Fruit fly (Drosophila melanogaster) whole organism, embryonic: Measurements from ENCODE around the gene Ku80.

ENCODE experiments used
- Bdp1 ChIP-seq: fragments of 200-800 bp; sonication (Bioruptor generic); optimal IDR thresholded peaks from 3 replicates; lab custom pipeline; 2016; ENCODE audit warnings: missing biosample characterization, missing genetic modification characterization
- CG10209 ChIP-seq: fragments of 200-800 bp; sonication (Bioruptor generic); optimal IDR thresholded peaks from 3 replicates; lab custom pipeline; 2017; ENCODE audit warnings: missing biosample characterization, mild to moderate bottlenecking, missing genetic modification characterization, missing genetic modification reagents
- CG10267 ChIP-seq: fragments of 200-800 bp; sonication (Bioruptor generic); optimal IDR thresholded peaks from 2 replicates; lab custom pipeline; 2018; ENCODE audit warnings: missing biosample characterization, mild to moderate bottlenecking, missing genetic modification characterization, moderate library complexity
- CG10462 ChIP-seq: fragments of 200-800 bp; sonication (Bioruptor generic); optimal IDR thresholded peaks from 2 replicates; lab custom pipeline; 2016; ENCODE audit warnings: missing biosample characterization, missing genetic modification characterization
- CG11085 ChIP-seq: fragments of 200-800 bp; sonication (Bioruptor generic); IDR thresholded peaks from 2 replicates; pipeline ENCODE4 v1.3.6; 2022; ENCODE audit warnings: missing biosample characterization, missing genetic modification characterization
- CG11247 ChIP-seq: fragments of 200-800 bp; sonication (Bioruptor generic); IDR thresholded peaks from 2 replicates; pipeline ENCODE4 v1.3.6; 2022; ENCODE audit warnings: missing biosample characterization, missing genetic modification characterization
- CG14441 ChIP-seq: fragments of 200-800 bp; sonication (Bioruptor generic); IDR thresholded peaks from 2 replicates; pipeline ENCODE4 v1.3.6; 2022; ENCODE audit warnings: missing biosample characterization, missing genetic modification characterization
- CG15514 ChIP-seq: fragments of 200-800 bp; sonication (Bioruptor generic); optimal IDR thresholded peaks from 3 replicates; lab custom pipeline; 2017; ENCODE audit warnings: missing biosample characterization, missing genetic modification characterization, mild to moderate bottlenecking, moderate library complexity, missing genetic modification reagents
- CG15696 ChIP-seq: fragments of 200-800 bp; sonication (Bioruptor generic); optimal IDR thresholded peaks from 2 replicates; lab custom pipeline; 2019; ENCODE audit warnings: missing biosample characterization, mild to moderate bottlenecking, missing genetic modification characterization, moderate library complexity
- CG17802 ChIP-seq: fragments of 200-800 bp; sonication (Bioruptor generic); optimal IDR thresholded peaks from 2 replicates; lab custom pipeline; 2018; ENCODE audit warnings: missing biosample characterization, mild to moderate bottlenecking, missing genetic modification characterization, moderate library complexity
- CG30403 ChIP-seq: fragments of 200-800 bp; sonication (Bioruptor generic); optimal IDR thresholded peaks from 3 replicates; lab custom pipeline; 2016; ENCODE audit warnings: missing biosample characterization, missing genetic modification characterization
- CG31388 ChIP-seq: fragments of 200-800 bp; sonication (Bioruptor generic); optimal IDR thresholded peaks from 2 replicates; lab custom pipeline; 2016; ENCODE audit warnings: missing biosample characterization, missing genetic modification characterization
- CG3281 ChIP-seq: fragments of 200-800 bp; sonication (Bioruptor generic); optimal IDR thresholded peaks from 3 replicates; lab custom pipeline; 2017; ENCODE audit warnings: missing biosample characterization, mild to moderate bottlenecking, missing genetic modification characterization
- CG33213 ChIP-seq: fragments of 200-800 bp; sonication (Bioruptor generic); optimal IDR thresholded peaks from 3 replicates; lab custom pipeline; 2016; ENCODE audit warnings: missing biosample characterization, missing genetic modification characterization
- CG4707 ChIP-seq: fragments of 200-800 bp; sonication (Bioruptor generic); optimal IDR thresholded peaks from 2 replicates; lab custom pipeline; 2018; ENCODE audit warnings: missing biosample characterization, mild to moderate bottlenecking, missing genetic modification characterization, moderate library complexity
- CG6254 ChIP-seq: fragments of 200-800 bp; sonication (Bioruptor generic); optimal IDR thresholded peaks from 3 replicates; lab custom pipeline; 2017; ENCODE audit warnings: mild to moderate bottlenecking, missing biosample characterization, missing genetic modification reagents, missing genetic modification characterization
- CG6654 ChIP-seq: fragments of 200-800 bp; sonication (Bioruptor generic); optimal IDR thresholded peaks from 2 replicates; lab custom pipeline; 2017; ENCODE audit warnings: missing biosample characterization, mild to moderate bottlenecking, missing genetic modification characterization
- CG7271 ChIP-seq: fragments of 200-800 bp; sonication (Bioruptor generic); optimal IDR thresholded peaks from 2 replicates; lab custom pipeline; 2018; ENCODE audit warnings: missing biosample characterization, mild to moderate bottlenecking, missing genetic modification characterization, moderate library complexity
- CG7745 ChIP-seq: fragments of 200-800 bp; sonication (Bioruptor generic); optimal IDR thresholded peaks from 2 replicates; lab custom pipeline; 2018; ENCODE audit warnings: missing biosample characterization, mild to moderate bottlenecking, missing genetic modification characterization, moderate library complexity
- CG8388 ChIP-seq: fragments of 200-800 bp; sonication (Bioruptor generic); optimal IDR thresholded peaks from 2 replicates; lab custom pipeline; 2019; ENCODE audit warnings: missing biosample characterization, mild to moderate bottlenecking, missing genetic modification characterization, moderate library complexity
- Chrac-16 ChIP-seq: fragments of 200-800 bp; sonication (Bioruptor generic); optimal IDR thresholded peaks from 3 replicates; lab custom pipeline; 2016; ENCODE audit warnings: missing biosample characterization, missing genetic modification characterization
- CkIIα-i1 ChIP-seq: fragments of 200-800 bp; sonication (Bioruptor generic); IDR thresholded peaks from 2 replicates; pipeline ENCODE4 v1.3.6; 2022; ENCODE audit warnings: missing biosample characterization, missing genetic modification characterization
- Dbx ChIP-seq: fragments of 200-800 bp; sonication (Bioruptor generic); IDR thresholded peaks from 3 replicates; pipeline ENCODE4 v1.3.6; 2022; ENCODE audit warnings: missing biosample characterization, missing genetic modification characterization
- Eip74EF ChIP-seq, 2 experiments: fragments of 200-800 bp in 1 of 2; fragments of >200 bp in 1 of 2; sonication (Bioruptor generic) in 1 of 2; optimal IDR thresholded peaks; 2 replicates each; lab custom pipeline; 2017 to 2019; ENCODE audit warnings: missing biosample characterization in 2 of 2, missing genetic modification characterization in 2 of 2, mild to moderate bottlenecking in 1 of 2, moderate library complexity in 1 of 2
- Hr3 ChIP-seq: fragments of 200-800 bp; sonication (Bioruptor generic); optimal IDR thresholded peaks from 3 replicates; lab custom pipeline; 2016; ENCODE audit warnings: missing biosample characterization, missing genetic modification characterization
- NC2β ChIP-seq: fragments of 200-800 bp; sonication (Bioruptor generic); optimal IDR thresholded peaks from 2 replicates; lab custom pipeline; 2016; ENCODE audit warnings: missing biosample characterization, missing genetic modification characterization
- Oaz ChIP-seq: fragments of 200-800 bp; sonication (Bioruptor generic); IDR thresholded peaks from 2 replicates; pipeline ENCODE4 v1.3.6; 2022; ENCODE audit warnings: missing biosample characterization, missing genetic modification characterization
- PHDP ChIP-seq: fragments of 200-800 bp; sonication (Bioruptor generic); optimal IDR thresholded peaks from 3 replicates; lab custom pipeline; 2018; ENCODE audit warnings: missing biosample characterization, mild to moderate bottlenecking, missing genetic modification characterization, moderate library complexity
- Sox102F ChIP-seq: fragments of 200-800 bp; sonication (Bioruptor generic); optimal IDR thresholded peaks from 2 replicates; lab custom pipeline; 2018; ENCODE audit warnings: missing biosample characterization, mild to moderate bottlenecking, missing genetic modification characterization, moderate library complexity
- Trl ChIP-seq, 3 experiments: fragments of >200 bp in 2 of 3; fragments of 200-800 bp in 1 of 3; sonication (Bioruptor generic) in 1 of 3; optimal IDR thresholded peaks; 2 replicates in 1 of 3; 3 replicates in 2 of 3; lab custom pipeline; 2016 to 2017; ENCODE audit warnings: missing biosample characterization in 1 of 3, missing genetic modification characterization in 1 of 3
- abd-A ChIP-seq: fragments of 200-800 bp; sonication (Bioruptor generic); optimal IDR thresholded peaks from 3 replicates; lab custom pipeline; 2019; ENCODE audit warnings: missing biosample characterization, mild to moderate bottlenecking, missing genetic modification characterization, moderate library complexity
- ara ChIP-seq: fragments of 200-800 bp; sonication (Bioruptor generic); IDR thresholded peaks from 2 replicates; pipeline ENCODE4 v1.3.6; 2022; ENCODE audit warnings: missing biosample characterization, missing genetic modification characterization
- az2 ChIP-seq: fragments of 200-800 bp; sonication (Bioruptor generic); optimal IDR thresholded peaks from 3 replicates; lab custom pipeline; 2016; ENCODE audit warnings: missing biosample characterization, missing genetic modification characterization
- da ChIP-seq: fragments of 200-800 bp; sonication (Bioruptor generic); optimal IDR thresholded peaks from 2 replicates; lab custom pipeline; 2016; ENCODE audit warnings: missing biosample characterization, missing genetic modification characterization
- dan ChIP-seq: fragments of 200-800 bp; sonication (Bioruptor generic); IDR thresholded peaks from 2 replicates; pipeline ENCODE4 v1.3.6; 2022; ENCODE audit warnings: missing biosample characterization, missing genetic modification characterization
- fu2 ChIP-seq: fragments of 200-800 bp; sonication (Bioruptor generic); optimal IDR thresholded peaks from 2 replicates; lab custom pipeline; 2016; ENCODE audit warnings: missing biosample characterization, missing genetic modification characterization
- gsb ChIP-seq: fragments of 200-800 bp; sonication (Bioruptor generic); IDR thresholded peaks from 2 replicates; pipeline ENCODE4 v1.3.6; 2022; ENCODE audit warnings: missing biosample characterization, missing genetic modification characterization
- h ChIP-seq: fragments of >200 bp; optimal IDR thresholded peaks from 2 replicates; lab custom pipeline; 2017
- hb ChIP-seq: fragments of 200-800 bp; sonication (Bioruptor generic); IDR thresholded peaks from 3 replicates; pipeline ENCODE4 v1.3.6; 2022; ENCODE audit warnings: missing biosample characterization, missing genetic modification characterization; ENCODE audit not compliant: partially characterized antibody
- hbn ChIP-seq: fragments of 200-800 bp; sonication (Bioruptor generic); IDR thresholded peaks from 2 replicates; pipeline ENCODE4 v1.3.6; 2022; ENCODE audit warnings: missing biosample characterization, missing genetic modification characterization; ENCODE audit not compliant: partially characterized antibody
- nerfin-2 ChIP-seq: fragments of 200-800 bp; sonication (Bioruptor generic); IDR thresholded peaks from 2 replicates; pipeline ENCODE4 v1.3.6; 2022; ENCODE audit warnings: missing biosample characterization, missing genetic modification characterization; ENCODE audit not compliant: partially characterized antibody
- pita ChIP-seq: fragments of 200-800 bp; sonication (Bioruptor generic); optimal IDR thresholded peaks from 2 replicates; lab custom pipeline; 2017; ENCODE audit warnings: missing biosample characterization, mild to moderate bottlenecking, missing genetic modification characterization
- sc ChIP-seq, 3 experiments: fragments of >200 bp in 2 of 3; fragments of 200-800 bp in 1 of 3; sonication (Bioruptor generic) in 1 of 3; optimal IDR thresholded peaks; 2 replicates in 2 of 3; 3 replicates in 1 of 3; lab custom pipeline; 2017; ENCODE audit warnings: mild to moderate bottlenecking in 1 of 3, missing biosample characterization in 1 of 3, missing genetic modification characterization in 1 of 3, missing genetic modification reagents in 1 of 3
- seq ChIP-seq: fragments of 200-800 bp; sonication (Bioruptor generic); IDR thresholded peaks from 2 replicates; pipeline ENCODE4 v1.3.6; 2022; ENCODE audit warnings: missing biosample characterization, missing genetic modification characterization
- sna ChIP-seq: fragments of 200-800 bp; sonication (Bioruptor generic); IDR thresholded peaks from 2 replicates; pipeline ENCODE4 v1.3.6; 2022; ENCODE audit warnings: missing biosample characterization, missing genetic modification characterization; ENCODE audit not compliant: partially characterized antibody
- unpg ChIP-seq: fragments of 200-800 bp; sonication (Bioruptor generic); optimal IDR thresholded peaks from 3 replicates; lab custom pipeline; 2018; ENCODE audit warnings: missing biosample characterization, mild to moderate bottlenecking, missing genetic modification characterization, moderate library complexity
- zen ChIP-seq: fragments of 200-800 bp; sonication (Bioruptor generic); optimal IDR thresholded peaks from 3 replicates; lab custom pipeline; 2018; ENCODE audit warnings: missing biosample characterization, mild to moderate bottlenecking, missing genetic modification characterization, moderate library complexity

The Ku80 gene

dm6 chr2L:15746600-15747393 is 24.2 kb downstream of the Ku80 start (continued):
- TF ChIP-seq gsb (GFP tag; lab: Robert Waterston, UW) (no peak), CG15514 (GFP tag; lab: Kevin White, UChicago) (peak; percentile 60), PHDP (tag; lab: Kevin White, UChicago) (peak; percentile 91), CG17802 (tag; lab: Kevin White, UChicago) (peak; percentile 32), Sox102F (GFP tag; lab: Kevin White, UChicago) (peak; percentile 93), Oaz (peak; percentile 45; the same call in 1 of the 2 replicates), da (GFP tag; lab: Kevin White, UChicago) (no peak), fu2 (GFP tag; lab: Kevin White, UChicago) (peak; percentile 4), unpg (GFP tag; lab: Kevin White, UChicago) (peak; percentile 89), CG10462 (GFP tag; lab: Kevin White, UChicago) (peak; percentile 68), hbn (GFP tag; lab: Robert Waterston, UW) (no peak), Hr3 (GFP tag; lab: Kevin White, UChicago) (peak; percentile 91), CG11247 (peak; percentile 72; the same call in 1 of the 2 replicates), CG4707 (GFP tag; lab: Kevin White, UChicago) (no peak), CG8388 (GFP tag; lab: Kevin White, UChicago) (peak; percentile 91), sna (GFP tag; lab: Robert Waterston, UW) (no peak), CG6654 (GFP tag; lab: Kevin White, UChicago) (peak; percentile 82), h (lab: Kevin White, UChicago) (no peak), abd-A (tag; lab: Kevin White, UChicago) (no peak), dan (GFP tag; lab: Robert Waterston, UW) (no peak), Chrac-16 (peak; percentile 78), Trl (optimal IDR thresholded peaks at IDR 0.05; lab: Kevin White, UChicago) (no peak), Trl (GFP tag; optimal IDR thresholded peaks at IDR 0.05; lab: Kevin White, UChicago) (no peak), NC2β (GFP tag; lab: Kevin White, UChicago) (no peak), sc (optimal IDR thresholded peaks at IDR 0.05; lab: Kevin White, UChicago) (no peak), sc (GFP tag; optimal IDR thresholded peaks at IDR 0.05; lab: Kevin White, UChicago) (peak; percentile 93), zen (tag; lab: Kevin White, UChicago) (peak; percentile 89), CG3281 (GFP tag; lab: Kevin White, UChicago) (peak; percentile 93), CG33213 (GFP tag; lab: Kevin White, UChicago) (no peak), CG7745 (peak; percentile 23), Eip74EF (GFP tag; optimal IDR thresholded peaks at IDR 0.05; lab: Kevin White, UChicago) (peak in 1 of 2 experiments; percentile 90), CG15696 (tag; lab: Kevin White, UChicago) (peak; percentile 97), CG11085 (GFP tag; lab: Robert Waterston, UW) (no peak; the same call in 1 of the 2 replicates), seq (GFP tag; lab: Robert Waterston, UW) (peak; percentile 71), CG6254 (peak; percentile 76), hb (no peak), pita (no peak), CG7271 (tag; lab: Kevin White, UChicago) (peak; percentile 81), CG30403 (peak; percentile 91), CG10209 (GFP tag; lab: Kevin White, UChicago) (peak; percentile 91), Bdp1 (no peak), Dbx (GFP tag; lab: Robert Waterston, UW) (peak; percentile 79), ara (GFP tag; lab: Robert Waterston, UW) (no peak; the same call in 1 of the 2 replicates), CG14441 (peak; percentile 72; the same call in 1 of the 2 replicates), nerfin-2 (GFP tag; lab: Robert Waterston, UW) (no peak), CkIIα-i1 (no peak), CG31388 (GFP tag; lab: Kevin White, UChicago) (peak; percentile 72), CG10267 (tag; lab: Kevin White, UChicago) (peak; percentile 88), az2 (peak; percentile 90)
